Worm (Caenorhabditis elegans) whole organism, L4 larva: Measurements from ENCODE around the gene nas-11.

Experiments
- hlh-30 ChIP-seq: sonication (generic microtip); optimal IDR thresholded peaks from 2 replicates; lab custom pipeline; 2017; ENCODE audit warnings: antibody characterized with exemption, mild to moderate bottlenecking, missing genetic modification characterization, missing compliant biosample characterization; ENCODE audit not compliant: insufficient read depth
- lin-13 ChIP-seq: fragments of 150-350 bp; optimal IDR thresholded peaks from 2 replicates; lab custom pipeline; 2014; ENCODE audit warnings: missing biosample characterization, missing genetic modification reagents, missing genetic modification characterization
- nhr-237 ChIP-seq: sonication (generic microtip); optimal IDR thresholded peaks from 2 replicates; lab custom pipeline; 2017; ENCODE audit warnings: missing biosample characterization, missing genetic modification characterization
- pha-4 ChIP-seq, 2 experiments: fragments of 150-350 bp in 1 of 2; fragments of 200-800 bp in 1 of 2; sonication (Bioruptor generic) in 1 of 2; IDR thresholded peaks in 1 of 2; optimal IDR thresholded peaks in 1 of 2; 2 replicates each; pipeline versions ENCODE4 v1.3.6 to Lab custom; 2014 to 2022; ENCODE audit warnings: missing genetic modification characterization in 2 of 2, missing genetic modification reagents in 2 of 2, missing biosample characterization in 1 of 2, missing compliant biosample characterization in 1 of 2

DNA sequence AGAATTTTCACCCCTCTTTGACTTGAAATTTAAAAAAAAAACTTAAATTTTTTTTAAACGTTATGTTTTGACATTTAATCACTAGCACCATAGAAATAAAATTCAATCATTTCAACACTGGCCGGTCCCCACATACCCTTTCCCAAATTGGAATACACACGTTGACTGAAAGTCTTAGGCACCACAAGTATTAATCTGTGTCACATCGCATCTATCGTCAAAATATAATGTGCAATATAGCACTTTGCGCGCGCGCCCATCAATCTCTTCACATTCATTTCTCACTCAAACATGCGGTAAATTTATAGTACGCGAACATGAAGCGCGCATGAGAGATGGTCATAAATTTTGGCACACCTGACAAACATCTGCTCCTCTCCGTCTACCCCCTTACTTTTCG is 26.0 kb upstream of the nas-11 start:
- TF ChIP-seq nhr-237 (no peak), pha-4 (GFP tag; IDR thresholded peaks at IDR 0.05; lab: Robert Waterston, UW) (no peak), pha-4 (tag; optimal IDR thresholded peaks at IDR 0.05; lab: Kevin White, UChicago) (no peak), hlh-30 (tag; lab: Kevin White, UChicago) (no peak), lin-13 (GFP tag; lab: Kevin White, UChicago) (no peak)
